Worm (Caenorhabditis elegans): ENCODE measurements around the gene srw-60.
A peak's percentile ranks its signal among the peaks of the same experiment; 100 is the strongest.

srw-60 gene

ce11 chrII:2985935-2986498, 27.6 kb downstream of the srw-60 start:
- TF ChIP-seq unc-86 (tag; optimal IDR thresholded peaks at IDR 0.05) (no peak), C34B4.2 (tag; optimal IDR thresholded peaks at IDR 0.05) (no peak), snpc-4 (tag; optimal IDR thresholded peaks at IDR 0.05) (peak; percentile 47)

ce11 chrII:2987122-2987556, 28.7 kb downstream of the srw-60 start:
- TF ChIP-seq C34B4.2 (tag; optimal IDR thresholded peaks at IDR 0.05) (no peak), unc-130 (tag; optimal IDR thresholded peaks at IDR 0.05) (no peak), snpc-4 (tag; optimal IDR thresholded peaks at IDR 0.05) (peak; percentile 2), nhr-19 (GFP tag; conservative IDR thresholded peaks at IDR 0.05) (no peak), unc-98 (GFP tag; IDR thresholded peaks at IDR 0.05) (no peak)

ce11 chrII:2987854-2988350, 29.5 kb downstream of the srw-60 start, which contains the start of gene lido-7:
Gene lido-7 (plus strand): TSS chrII:2988300.
- peak; percentile 11 for TF ChIP-seq fkh-8 (tag; optimal IDR thresholded peaks at IDR 0.05)
- TF ChIP-seq ceh-82 (tag; optimal IDR thresholded peaks at IDR 0.05) = peak in 1 of 3 experiments; percentile 35
- TF ChIP-seq lin-13 (GFP tag; optimal IDR thresholded peaks at IDR 0.05) = peak; percentile 28
- 0 out of 2 replicates have a peak, but pooled peaks have one; percentile 22 for TF ChIP-seq grh-1 (GFP tag; IDR thresholded peaks at IDR 0.05)
- TF ChIP-seq ztf-4 (tag; optimal IDR thresholded peaks at IDR 0.05) = no peak
- peak; percentile 12 for TF ChIP-seq dsc-1 (tag; optimal IDR thresholded peaks at IDR 0.05)
- TF ChIP-seq elt-2 (tag; optimal IDR thresholded peaks at IDR 0.05) = no peak
- peak; percentile 15 for TF ChIP-seq unc-86 (tag; optimal IDR thresholded peaks at IDR 0.05)
- peak; percentile 58 for TF ChIP-seq snu-23 (GFP tag; optimal IDR thresholded peaks at IDR 0.05)
- peak; percentile 38; the same call in 1 of the 2 replicates for TF ChIP-seq nhr-19 (GFP tag; conservative IDR thresholded peaks at IDR 0.05)
- peak in 2 of 3 experiments; percentile 20 to 31 for TF ChIP-seq dpl-1 (GFP tag; optimal IDR thresholded peaks at IDR 0.05)
- TF ChIP-seq pag-3 (tag; optimal IDR thresholded peaks at IDR 0.05; ENCODE audit: borderline replicate concordance, insufficient read depth) = no peak
- TF ChIP-seq unc-98 (GFP tag; IDR thresholded peaks at IDR 0.05) = 0 out of 2 replicates have a peak, but pooled peaks have one; percentile 17
- TF ChIP-seq efl-3 (GFP tag; optimal IDR thresholded peaks at IDR 0.05) = no peak
- peak; percentile 13; the same call in 1 of the 2 replicates for TF ChIP-seq isw-1 (GFP tag; IDR thresholded peaks at IDR 0.05)
- TF ChIP-seq nhr-90 (tag; optimal IDR thresholded peaks at IDR 0.05; ENCODE audit: poor library complexity) = peak; percentile 2
- TF ChIP-seq ama-1 (optimal IDR thresholded peaks at IDR 0.05) = no peak
- no peak for TF ChIP-seq ces-1 (GFP tag; optimal IDR thresholded peaks at IDR 0.05)
- peak; percentile 31 to 56 for TF ChIP-seq lsy-2 (tag; optimal IDR thresholded peaks at IDR 0.05)
- no peak for TF ChIP-seq lin-39 (tag; optimal IDR thresholded peaks at IDR 0.05)
- no peak for TF ChIP-seq elt-3 (tag; optimal IDR thresholded peaks at IDR 0.05)
- peak; percentile 28 for TF ChIP-seq irx-1 (tag; optimal IDR thresholded peaks at IDR 0.05)
- peak; percentile 7 for TF ChIP-seq C04F5.9 (tag; optimal IDR thresholded peaks at IDR 0.05)
- peak; percentile 24 for TF ChIP-seq skn-1 (tag; optimal IDR thresholded peaks at IDR 0.05)
- TF ChIP-seq jun-1 (tag; optimal IDR thresholded peaks at IDR 0.05) = peak; percentile 9
- TF ChIP-seq fkh-4 (tag; optimal IDR thresholded peaks at IDR 0.05; ENCODE audit: borderline replicate concordance) = no peak
- TF ChIP-seq hlh-4 (tag; optimal IDR thresholded peaks at IDR 0.05) = no peak
- no peak for TF ChIP-seq ztf-11 (tag; optimal IDR thresholded peaks at IDR 0.05)
- TF ChIP-seq nhr-47 (tag; optimal IDR thresholded peaks at IDR 0.05) = peak; percentile 59
- no peak for TF ChIP-seq alr-1 (tag; optimal IDR thresholded peaks at IDR 0.05; ENCODE audit: borderline replicate concordance)
- TF ChIP-seq nhr-237 (tag; optimal IDR thresholded peaks at IDR 0.05) = no peak
- no peak for TF ChIP-seq nhr-76 (tag; optimal IDR thresholded peaks at IDR 0.05)
- peak; percentile 83 for TF ChIP-seq lin-14 (GFP tag; optimal IDR thresholded peaks at IDR 0.05)
- peak; percentile 6 for TF ChIP-seq vab-15 (tag; optimal IDR thresholded peaks at IDR 0.05)
- TF ChIP-seq ceh-90 (tag; optimal IDR thresholded peaks at IDR 0.05) = no peak
- peak; percentile 6 for TF ChIP-seq mep-1 (tag; optimal IDR thresholded peaks at IDR 0.05)
- TF ChIP-seq efl-1 (optimal IDR thresholded peaks at IDR 0.05) = peak; percentile 61 to 64
- TF ChIP-seq efl-1 (GFP tag; optimal IDR thresholded peaks at IDR 0.05 in 1 of 2) = peak; percentile 30 to 44
- TF ChIP-seq nhr-28 (tag; optimal IDR thresholded peaks at IDR 0.05) = no peak
- peak; percentile 27 to 59 for TF ChIP-seq lin-35 (GFP tag; optimal IDR thresholded peaks at IDR 0.05)
- peak; percentile 59 for TF ChIP-seq swsn-7 (tag; optimal IDR thresholded peaks at IDR 0.05)
- no peak for TF ChIP-seq ceh-63 (GFP tag; optimal IDR thresholded peaks at IDR 0.05)
- TF ChIP-seq sptf-1 (tag; optimal IDR thresholded peaks at IDR 0.05) = no peak
- TF ChIP-seq mef-2 (tag; optimal IDR thresholded peaks at IDR 0.05) = no peak
